Worm (Caenorhabditis elegans) whole organism, L4/young adult: ENCODE measurements around the gene nhr-237.

ENCODE experiments used
- W03F9.2 ChIP-seq: fragments of 150-350 bp; optimal IDR thresholded peaks from 2 replicates; lab custom pipeline; 2014; ENCODE audit warnings: missing biosample characterization, missing genetic modification characterization
- him-1 ChIP-seq: sonication (generic microtip); optimal IDR thresholded peaks from 2 replicates; lab custom pipeline; 2016; ENCODE audit warnings: missing genotype, missing genetic modification reagents, missing genetic modification characterization, missing compliant biosample characterization

- no peak for TF ChIP-seq him-1 (tag; lab: Kevin White, UChicago)
- TF ChIP-seq W03F9.2 (tag; lab: Kevin White, UChicago) = no peak
Measured at ce11 chrV:1621494-1621893, 5.1 kb downstream of the nhr-237 start, which contains the start of gene nhr-117.
